Fruit fly (Drosophila melanogaster): ENCODE data around the gene Vps4.

Vps4 gene

DNA sequence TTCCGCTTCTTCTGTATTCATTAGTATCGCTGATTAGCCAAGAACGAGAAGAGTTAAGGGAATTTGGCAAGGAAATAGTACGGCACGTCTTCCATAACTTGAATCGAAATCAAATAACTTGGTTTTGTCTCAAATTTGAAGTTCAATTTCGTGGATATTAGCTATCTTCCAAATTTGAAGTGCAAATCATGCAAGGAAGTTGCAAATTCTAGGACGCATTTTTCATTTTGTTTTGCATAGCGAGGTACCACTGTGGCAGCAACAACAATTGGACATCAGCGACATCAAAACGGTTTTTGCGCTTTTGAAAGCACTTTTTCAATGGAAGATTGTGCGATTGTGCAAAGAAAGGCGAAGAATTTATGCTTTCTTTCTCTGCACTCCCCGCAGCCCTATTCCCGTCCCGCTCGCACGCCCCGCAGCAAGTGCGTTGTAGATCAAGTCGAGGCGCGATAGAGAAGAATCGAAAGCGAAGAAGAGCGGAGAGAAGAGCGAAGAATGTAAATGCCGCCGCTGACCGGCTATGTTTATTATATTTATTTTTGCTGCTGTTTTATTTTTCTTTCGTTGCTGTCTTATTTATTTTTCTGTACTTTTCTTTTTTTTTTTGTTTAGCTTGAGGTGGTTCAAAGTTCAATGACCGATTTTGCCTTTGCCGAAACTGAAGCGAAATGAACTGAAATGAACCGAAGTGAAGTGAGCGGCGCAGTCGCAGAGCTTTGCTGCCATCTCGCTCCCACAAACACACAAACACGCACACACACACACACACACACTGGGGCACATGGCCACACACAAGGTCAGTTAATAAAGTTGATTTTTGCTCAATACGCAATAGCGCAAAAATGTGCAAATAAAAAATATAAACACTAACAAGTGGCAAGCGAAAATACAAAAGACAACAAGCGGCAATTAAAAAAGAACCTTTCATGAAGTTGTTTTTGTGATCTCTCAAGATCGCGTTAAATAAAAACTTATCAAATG, 26.1 kb upstream of the Vps4 start (continued):
- TF ChIP-seq fd59A (GFP tag; optimal IDR thresholded peaks at IDR 0.05): peak; percentile 14
- TF ChIP-seq Eip75B (GFP tag; optimal IDR thresholded peaks at IDR 0.05): no peak
- TF ChIP-seq CG10631 (GFP tag; optimal IDR thresholded peaks at IDR 0.05): peak; percentile 51
- peak; percentile 80 for TF ChIP-seq CG32006 (GFP tag; optimal IDR thresholded peaks at IDR 0.05)
- peak; percentile 16 for TF ChIP-seq Ets96B (tag; optimal IDR thresholded peaks at IDR 0.05)
- peak; percentile 78 for TF ChIP-seq topi (GFP tag; optimal IDR thresholded peaks at IDR 0.05)
- TF ChIP-seq CG6276 (GFP tag; optimal IDR thresholded peaks at IDR 0.05): peak; percentile 53
- TF ChIP-seq Hr4 (GFP tag; optimal IDR thresholded peaks at IDR 0.05): peak; percentile 85
- TF ChIP-seq CG8632 (GFP tag; optimal IDR thresholded peaks at IDR 0.05): peak; percentile 30
- peak; percentile 48 for TF ChIP-seq vri (GFP tag; optimal IDR thresholded peaks at IDR 0.05)
- peak; percentile 83 for TF ChIP-seq CG31627 (GFP tag; optimal IDR thresholded peaks at IDR 0.05)
- peak; percentile 71 for TF ChIP-seq CG3919 (GFP tag; optimal IDR thresholded peaks at IDR 0.05)
- TF ChIP-seq ss (GFP tag; optimal IDR thresholded peaks at IDR 0.05): peak; percentile 18 to 44
- TF ChIP-seq net (GFP tag; optimal IDR thresholded peaks at IDR 0.05): peak; percentile 65
- TF ChIP-seq Smox (GFP tag; optimal IDR thresholded peaks at IDR 0.05): peak; percentile 73
- TF ChIP-seq Sox102F (GFP tag; optimal IDR thresholded peaks at IDR 0.05): peak; percentile 68
- peak; percentile 57 for TF ChIP-seq CG4318 (GFP tag; optimal IDR thresholded peaks at IDR 0.05)
- peak; percentile 44 for TF ChIP-seq Sox15 (GFP tag; optimal IDR thresholded peaks at IDR 0.05)
- peak; percentile 85 for TF ChIP-seq Eip78C (GFP tag)
- peak; percentile 8 for TF ChIP-seq dsx (GFP tag; optimal IDR thresholded peaks at IDR 0.05; ENCODE audit: poor library complexity, severe bottlenecking)
- TF ChIP-seq CG6854 (GFP tag; optimal IDR thresholded peaks at IDR 0.05): no peak
- peak; percentile 73 for TF ChIP-seq Gug (GFP tag; IDR thresholded peaks at IDR 0.05)

DNA sequence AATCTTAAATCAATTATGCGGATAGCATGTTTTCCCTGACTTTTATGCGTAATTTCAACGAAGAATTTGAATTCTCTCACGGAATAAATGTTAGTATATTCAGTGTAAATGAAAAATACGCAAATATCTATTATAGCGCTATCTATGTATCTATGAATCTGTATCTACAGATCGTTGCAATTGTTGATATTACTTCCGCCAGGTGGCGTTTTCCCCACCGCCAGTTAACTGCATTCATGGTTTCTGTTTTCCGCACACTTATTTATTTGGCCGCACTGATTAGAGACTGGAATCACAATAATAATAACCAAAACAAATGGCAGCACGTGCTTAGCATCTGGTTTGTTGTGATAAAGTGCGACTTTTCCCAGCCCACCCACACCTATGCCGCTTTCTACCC, 24.7 kb upstream of the Vps4 start:
- TF ChIP-seq CG8319 (GFP tag; optimal IDR thresholded peaks at IDR 0.05) (no peak), Sox14 (GFP tag; optimal IDR thresholded peaks at IDR 0.05) (no peak), vri (GFP tag; optimal IDR thresholded peaks at IDR 0.05) (no peak), dac (GFP tag; optimal IDR thresholded peaks at IDR 0.05) (no peak), Ets21C (GFP tag; optimal IDR thresholded peaks at IDR 0.05) (no peak), Sox102F (GFP tag; optimal IDR thresholded peaks at IDR 0.05) (no peak), CG8632 (GFP tag; optimal IDR thresholded peaks at IDR 0.05) (no peak), CG6163 (GFP tag; IDR thresholded peaks at IDR 0.05) (no peak)

DNA sequence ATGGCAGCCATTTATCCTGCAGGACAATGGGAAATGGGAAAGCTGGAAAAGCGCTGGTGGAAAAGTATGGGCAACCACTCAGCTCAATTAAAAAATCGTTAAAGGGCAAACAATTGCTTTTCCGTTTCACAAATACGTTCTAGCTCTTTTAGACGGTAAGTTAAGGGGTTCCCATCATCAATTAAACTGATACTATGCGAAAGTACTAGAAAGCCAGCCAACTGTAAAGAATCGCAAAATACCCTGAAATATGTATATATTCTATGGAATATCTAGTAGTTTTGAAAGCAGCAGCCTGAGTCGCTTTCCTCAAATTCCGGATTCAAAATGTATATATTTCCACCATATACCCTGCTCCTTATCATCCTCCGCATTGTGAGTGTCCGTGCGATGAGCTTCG, 24.1 kb upstream of the Vps4 start, which contains the start of gene CG12985:
Gene CG12985, plus strand, starts transcription at position 301 of the 400 bp plus-strand sequence.
- no peak for TF ChIP-seq dac (GFP tag; optimal IDR thresholded peaks at IDR 0.05)
- no peak for TF ChIP-seq CG6163 (GFP tag; IDR thresholded peaks at IDR 0.05)
- TF ChIP-seq fd59A (GFP tag; optimal IDR thresholded peaks at IDR 0.05): no peak
- no peak for TF ChIP-seq cyc (GFP tag; optimal IDR thresholded peaks at IDR 0.05)
- TF ChIP-seq CG6792 (GFP tag; optimal IDR thresholded peaks at IDR 0.05): no peak
- no peak for TF ChIP-seq CG6276 (GFP tag; optimal IDR thresholded peaks at IDR 0.05)

DNA sequence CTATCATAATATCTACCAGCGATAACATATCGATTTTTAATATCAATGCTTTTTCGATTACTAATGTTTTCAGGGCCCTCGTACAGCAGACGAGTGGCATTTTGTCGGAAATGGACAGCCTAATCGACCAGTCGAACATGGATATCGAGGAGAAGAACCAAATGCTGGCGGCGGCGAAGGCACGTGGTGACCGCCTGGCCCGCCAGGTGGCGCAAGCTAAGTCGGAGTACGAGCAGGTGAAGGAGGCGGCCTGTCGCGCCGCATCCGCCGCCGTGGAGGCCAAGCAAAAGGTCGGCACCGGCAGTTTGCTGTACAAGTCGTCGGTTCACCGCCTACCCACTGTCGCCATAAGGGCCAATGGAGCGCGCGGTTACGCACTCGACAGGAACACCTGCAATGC, 22.9 kb upstream of the Vps4 start:
- TF ChIP-seq fkh (GFP tag; optimal IDR thresholded peaks at IDR 0.05) (no peak), Ets21C (GFP tag; optimal IDR thresholded peaks at IDR 0.05) (no peak), cyc (GFP tag; optimal IDR thresholded peaks at IDR 0.05) (no peak), svp (GFP tag) (no peak), Eip75B (GFP tag; optimal IDR thresholded peaks at IDR 0.05) (no peak), Ets96B (tag; optimal IDR thresholded peaks at IDR 0.05) (no peak), CG6276 (GFP tag; optimal IDR thresholded peaks at IDR 0.05) (no peak), Hr39 (GFP tag; optimal IDR thresholded peaks at IDR 0.05) (no peak), spab (GFP tag; optimal IDR thresholded peaks at IDR 0.05) (no peak)

Measured in whole organism, prepupa.